Worm (Caenorhabditis elegans) whole organism, midembryonic: Measurements from ENCODE around the gene rab-37.

ENCODE experiments used
- cog-1 ChIP-seq: sonication (generic microtip); optimal IDR thresholded peaks from 2 replicates; lab custom pipeline; 2016; ENCODE audit warnings: missing genetic modification characterization, missing compliant biosample characterization
- flt-1 ChIP-seq: fragments of 200-800 bp; sonication (Bioruptor generic); IDR thresholded peaks from 2 replicates; pipeline ENCODE4 v1.3.6; 2022; ENCODE audit warnings: missing genetic modification characterization, missing compliant biosample characterization
- med-1 ChIP-seq: sonication (generic microtip); optimal IDR thresholded peaks from 2 replicates; lab custom pipeline; 2017; ENCODE audit warnings: missing genetic modification characterization, mild to moderate bottlenecking, missing compliant biosample characterization, antibody characterized with exemption, missing genetic modification reagents; ENCODE audit not compliant: insufficient read depth
- ref-1 ChIP-seq: fragments of 200-800 bp; sonication (Bioruptor generic); conservative IDR thresholded peaks from 2 replicates; pipeline ENCODE4 v1.3.6; 2022; ENCODE audit warnings: missing genetic modification reagents, missing genetic modification characterization, missing compliant biosample characterization
- tab-1 ChIP-seq: fragments of 200-800 bp; sonication (Bioruptor generic); IDR thresholded peaks from 2 replicates; pipeline ENCODE4 v1.3.6; 2022; ENCODE audit warnings: missing genetic modification characterization, missing compliant biosample characterization
- ztf-23 ChIP-seq: fragments of 200-800 bp; sonication (Bioruptor generic); IDR thresholded peaks from 2 replicates; pipeline ENCODE4 v1.3.6; 2022; ENCODE audit warnings: missing genetic modification reagents, missing genetic modification characterization, missing compliant biosample characterization

DNA sequence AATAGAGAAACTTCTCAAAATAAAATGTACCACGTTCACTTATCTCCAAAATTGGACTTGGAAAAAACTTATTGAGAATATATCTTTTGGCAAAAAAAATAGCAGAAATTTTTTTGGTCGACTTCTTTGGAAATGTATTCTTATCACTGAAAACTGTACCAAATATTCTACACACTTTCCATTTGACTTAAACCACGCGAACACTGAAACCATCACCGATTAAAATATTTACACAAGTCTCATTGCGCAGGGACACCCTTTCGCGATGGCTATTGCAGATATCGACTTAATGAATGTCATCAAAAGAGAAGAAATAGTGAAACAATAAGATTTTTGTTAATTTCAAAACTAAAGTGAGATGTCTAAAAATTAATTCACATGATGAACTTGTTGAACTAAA is 27.2 kb downstream of the rab-37 start:
- TF ChIP-seq cog-1 (tag; lab: Kevin White, UChicago): no peak
- no peak for TF ChIP-seq flt-1 (GFP tag; lab: Robert Waterston, UW)
- TF ChIP-seq tab-1 (GFP tag; lab: Robert Waterston, UW): no peak
- no peak for TF ChIP-seq med-1 (GFP tag; lab: Kevin White, UChicago)
- no peak for TF ChIP-seq ztf-23
- no peak for TF ChIP-seq ref-1 (GFP tag; lab: Robert Waterston, UW)
